Worm (Caenorhabditis elegans) whole organism, L4 larva: ENCODE results near the gene cyp-32A1.

Experiments used
- daf-16 ChIP-seq, 3 experiments: sonication (generic microtip); optimal IDR thresholded peaks; 2 replicates each; lab custom pipeline; 2016 to 2017; ENCODE audit warnings: missing genetic modification characterization in 3 of 3, missing genetic modification reagents in 3 of 3, mild to moderate bottlenecking in 2 of 3, missing compliant biosample characterization in 2 of 3, missing biosample characterization in 1 of 3, moderate library complexity in 1 of 3
- lsy-2 ChIP-seq, 2 experiments: fragments of 150-350 bp in 1 of 2; sonication (generic microtip) in 1 of 2; optimal IDR thresholded peaks; 2 replicates each; lab custom pipeline; 2014 to 2017; ENCODE audit warnings: missing biosample characterization in 2 of 2, missing genetic modification characterization in 2 of 2
- mdl-1 ChIP-seq, 2 experiments: fragments of 150-350 bp in 1 of 2; sonication (generic microtip) in 1 of 2; optimal IDR thresholded peaks; 2 replicates each; lab custom pipeline; 2014 to 2017; ENCODE audit warnings: missing biosample characterization in 2 of 2, missing genetic modification characterization in 2 of 2
- nhr-10 ChIP-seq: fragments of 150-350 bp; optimal IDR thresholded peaks from 2 replicates; lab custom pipeline; 2014; ENCODE audit warnings: missing biosample characterization, missing genetic modification characterization
- nhr-11 ChIP-seq: fragments of 150-350 bp; optimal IDR thresholded peaks from 2 replicates; lab custom pipeline; 2014; ENCODE audit warnings: missing biosample characterization, missing genetic modification characterization
- nhr-237 ChIP-seq: sonication (generic microtip); optimal IDR thresholded peaks from 2 replicates; lab custom pipeline; 2017; ENCODE audit warnings: missing biosample characterization, missing genetic modification characterization
- nhr-28 ChIP-seq: fragments of 150-350 bp; optimal IDR thresholded peaks from 2 replicates; lab custom pipeline; 2014; ENCODE audit warnings: missing biosample characterization, missing genetic modification characterization
- nhr-42 ChIP-seq: fragments of 200-800 bp; sonication (Bioruptor generic); IDR thresholded peaks from 2 replicates; pipeline ENCODE4 v1.3.6; 2022; ENCODE audit warnings: missing genetic modification characterization, missing compliant biosample characterization
- nhr-6 ChIP-seq: fragments of 150-350 bp; optimal IDR thresholded peaks from 2 replicates; lab custom pipeline; 2014; ENCODE audit warnings: missing biosample characterization, missing genetic modification characterization
- nhr-76 ChIP-seq: fragments of 150-350 bp; optimal IDR thresholded peaks from 2 replicates; lab custom pipeline; 2014; ENCODE audit warnings: missing biosample characterization, missing genetic modification characterization
- php-3 ChIP-seq: fragments of 200-800 bp; sonication (Bioruptor generic); IDR thresholded peaks from 2 replicates; pipeline ENCODE4 v1.3.6; 2022; ENCODE audit warnings: missing genetic modification reagents, missing genetic modification characterization, missing compliant biosample characterization
- tra-1 ChIP-seq: fragments of 200-800 bp; sonication (Bioruptor generic); IDR thresholded peaks from 2 replicates; pipeline ENCODE4 v1.3.6; 2022; ENCODE audit warnings: missing genetic modification reagents, missing genetic modification characterization, missing compliant biosample characterization
- zfp-3 ChIP-seq: fragments of 200-800 bp; sonication (Bioruptor generic); conservative IDR thresholded peaks from 2 replicates; pipeline ENCODE4 v1.3.6; 2022; ENCODE audit warnings: missing genetic modification reagents, missing genetic modification characterization, missing compliant biosample characterization

DNA sequence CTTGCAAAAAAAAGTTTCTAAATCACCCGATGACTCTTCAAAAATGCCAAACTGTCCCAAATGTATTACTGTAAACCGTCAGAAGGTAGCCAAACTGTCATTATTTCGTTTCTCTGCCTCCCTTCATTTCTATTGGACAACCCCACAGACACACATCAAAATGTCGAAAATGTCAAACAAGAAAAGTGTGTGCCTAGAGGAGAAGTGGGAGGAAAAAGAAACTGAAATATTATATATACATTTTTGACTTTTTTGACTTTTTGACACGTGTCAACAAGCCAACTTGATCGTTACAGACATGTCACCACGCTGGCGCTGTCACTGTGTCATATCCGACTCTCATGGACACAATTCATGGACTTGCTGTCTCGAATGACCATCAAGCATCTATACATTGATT lies 31.9 kb upstream of the cyp-32A1 start:
- TF ChIP-seq nhr-6 (tag; lab: Kevin White, UChicago) (no peak), mdl-1 (tag; optimal IDR thresholded peaks at IDR 0.05; lab: Kevin White, UChicago) (no peak), php-3 (no peak), daf-16 (GFP tag; optimal IDR thresholded peaks at IDR 0.05; lab: Kevin White, UChicago) (peak in 1 of 2 experiments; percentile 15), daf-16 (tag; optimal IDR thresholded peaks at IDR 0.05; lab: Kevin White, UChicago) (no peak), nhr-28 (tag; lab: Kevin White, UChicago) (no peak), nhr-10 (no peak), nhr-237 (tag; lab: Kevin White, UChicago) (no peak), lsy-2 (tag; optimal IDR thresholded peaks at IDR 0.05; lab: Kevin White, UChicago) (no peak), tra-1 (peak; percentile 46; the same call in 1 of the 2 replicates), nhr-76 (tag; lab: Kevin White, UChicago) (no peak), nhr-11 (tag; lab: Kevin White, UChicago) (no peak), nhr-42 (no peak), zfp-3 (GFP tag; lab: Robert Waterston, UW) (no peak)
